Fruit fly (Drosophila melanogaster): ENCODE results near the gene cv.

- TF ChIP-seq chn (GFP tag; optimal IDR thresholded peaks at IDR 0.05) (no peak), CG2202 (tag; optimal IDR thresholded peaks at IDR 0.05) (no peak), CG3407 (GFP tag; optimal IDR thresholded peaks at IDR 0.05) (no peak), sr (GFP tag; IDR thresholded peaks at IDR 0.05) (no peak), sna (GFP tag; IDR thresholded peaks at IDR 0.05; ENCODE audit: partially characterized antibody) (no peak), crc (GFP tag; optimal IDR thresholded peaks at IDR 0.05) (no peak), row (GFP tag; IDR thresholded peaks at IDR 0.05) (no peak), CG8924 (tag; optimal IDR thresholded peaks at IDR 0.05) (no peak), CG11247 (GFP tag; IDR thresholded peaks at IDR 0.05) (no peak), Atf3 (GFP tag; optimal IDR thresholded peaks at IDR 0.05) (no peak), lola (GFP tag; optimal IDR thresholded peaks at IDR 0.05) (no peak), CG2120 (GFP tag; optimal IDR thresholded peaks at IDR 0.05) (no peak)
Observed at dm6 chrX:5649387-5649786, 40.4 kb upstream of the cv start.
